Worm (Caenorhabditis elegans): Measurements from ENCODE around the gene F52E1.2.

- TF ChIP-seq flt-1 (GFP tag; IDR thresholded peaks at IDR 0.05) (no peak), ref-1 (GFP tag; conservative IDR thresholded peaks at IDR 0.05) (no peak), ztf-29 (GFP tag; IDR thresholded peaks at IDR 0.05) (no peak), klf-2 (GFP tag; conservative IDR thresholded peaks at IDR 0.05) (no peak), T22C8.4 (GFP tag; IDR thresholded peaks at IDR 0.05) (no peak), cog-1 (tag; optimal IDR thresholded peaks at IDR 0.05) (no peak), med-1 (GFP tag; optimal IDR thresholded peaks at IDR 0.05; ENCODE audit: insufficient read depth) (no peak), tab-1 (GFP tag; IDR thresholded peaks at IDR 0.05) (no peak)
Measured at ce11 chrV:8385879-8386530, 24.4 kb upstream of the F52E1.2 start, which contains the start of gene hsp-17.
